Fruit fly (Drosophila melanogaster) whole organism: ENCODE measurements around the gene PGRP-SA.

Experiments
- CG8478 ChIP-seq: fragments of >200 bp; optimal IDR thresholded peaks from 2 replicates; lab custom pipeline; 2018; ENCODE audit warnings: inconsistent platforms
- Dll ChIP-seq: fragments of >200 bp; optimal IDR thresholded peaks from 2 replicates; lab custom pipeline; 2017
- EcR ChIP-seq, 2 experiments: fragments of >200 bp; optimal IDR thresholded peaks; 2 replicates each; lab custom pipeline; 2017; ENCODE audit warnings: missing biosample characterization in 2 of 2, missing genetic modification characterization in 2 of 2, missing genetic modification reagents in 2 of 2
- pan ChIP-seq: fragments of >200 bp; optimal IDR thresholded peaks from 2 replicates; lab custom pipeline; 2017
- psq ChIP-seq: fragments of >200 bp; optimal IDR thresholded peaks from 2 replicates; lab custom pipeline; 2017
- usp ChIP-seq: fragments of >200 bp; optimal IDR thresholded peaks from 2 replicates; lab custom pipeline; 2017; ENCODE audit warnings: missing biosample characterization, missing genetic modification characterization, mixed read lengths

PGRP-SA gene

DNA sequence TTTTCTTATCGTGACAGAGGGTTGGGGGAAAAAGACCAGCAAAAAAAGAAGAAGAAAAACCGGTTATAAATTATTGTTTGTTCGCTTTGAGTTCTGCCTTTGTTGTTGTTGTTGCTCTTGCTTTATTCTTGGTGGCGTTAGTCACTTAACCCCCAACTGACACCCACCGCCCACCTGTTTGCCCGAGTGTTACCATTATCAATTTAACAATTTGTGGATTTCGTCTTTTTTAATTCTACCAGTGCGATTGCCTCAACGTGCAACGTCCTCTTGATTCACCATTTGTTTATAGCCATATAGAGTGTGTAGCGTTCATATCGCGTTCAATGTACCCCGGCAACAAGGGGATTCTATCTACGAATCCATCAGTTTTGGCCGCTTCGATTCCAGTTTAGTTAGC, 40.0 kb downstream of the PGRP-SA start:
- TF ChIP-seq pan (no peak), Dll (no peak), CG8478 (lab: Kevin White, UChicago) (no peak), usp (GFP tag; lab: Kevin White, UChicago) (no peak), psq (lab: Kevin White, UChicago) (no peak), EcR (GFP tag; optimal IDR thresholded peaks at IDR 0.05; lab: Kevin White, UChicago) (no peak)

DNA sequence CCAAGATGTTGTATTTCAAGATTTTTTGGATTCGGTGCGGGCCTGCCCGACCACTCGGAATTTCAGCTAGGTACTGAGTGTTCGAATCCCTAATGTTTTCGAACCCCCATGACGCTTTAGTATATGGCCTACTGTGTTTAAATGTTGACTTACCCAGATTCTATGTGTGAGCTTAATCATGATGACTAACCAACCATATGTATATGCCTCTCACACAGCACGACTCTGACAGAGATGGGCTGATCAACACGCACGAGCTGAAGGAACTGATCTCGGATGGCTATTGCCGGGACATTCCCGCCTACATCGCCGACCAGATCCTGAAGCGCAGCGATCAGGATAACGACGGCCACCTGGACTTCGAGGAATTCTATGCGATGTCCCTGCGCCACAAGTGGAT, 42.7 kb downstream of the PGRP-SA start, which contains the start of gene CG2533:
TSS of gene CG2533 (minus strand) at position 101 of the 400 bp plus-strand sequence.
- TF ChIP-seq CG8478 (lab: Kevin White, UChicago) (no peak), psq (lab: Kevin White, UChicago) (no peak), pan (no peak), usp (GFP tag; lab: Kevin White, UChicago) (no peak), EcR (GFP tag; optimal IDR thresholded peaks at IDR 0.05; lab: Kevin White, UChicago) (no peak), Dll (no peak)

DNA sequence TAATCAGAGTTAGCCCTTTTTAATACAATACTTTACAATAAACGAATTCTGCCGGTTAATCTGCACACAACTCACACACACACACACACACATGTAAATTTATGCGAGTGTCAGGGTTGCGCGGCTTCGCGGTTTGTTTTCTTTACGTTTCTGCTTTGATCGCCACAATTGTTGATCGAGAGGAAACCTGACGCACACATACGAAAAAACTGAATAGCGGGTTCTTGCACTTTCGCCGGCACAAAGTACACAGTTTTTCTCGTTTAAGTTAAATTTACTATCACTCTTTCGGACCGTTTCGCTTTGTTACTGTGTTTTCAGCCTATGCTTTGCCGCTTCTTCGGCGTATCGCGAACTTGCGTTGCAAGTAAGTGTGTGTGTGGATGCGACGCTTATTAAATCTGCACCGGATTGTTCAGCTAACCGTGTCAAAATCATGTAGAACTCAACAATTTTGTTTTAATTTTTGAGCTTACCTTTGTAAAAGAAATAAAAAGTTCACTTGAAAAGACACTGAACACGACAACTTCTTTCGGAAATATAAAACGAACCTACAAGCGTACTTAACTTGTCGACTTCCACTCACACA, 49.7 kb downstream of the PGRP-SA start:
- no peak for TF ChIP-seq usp (GFP tag; lab: Kevin White, UChicago)
- TF ChIP-seq psq (lab: Kevin White, UChicago), result no peak
- no peak for TF ChIP-seq EcR (GFP tag; optimal IDR thresholded peaks at IDR 0.05; lab: Kevin White, UChicago)
- TF ChIP-seq CG8478 (lab: Kevin White, UChicago), result no peak
- no peak for TF ChIP-seq Dll
- TF ChIP-seq pan, result no peak

DNA sequence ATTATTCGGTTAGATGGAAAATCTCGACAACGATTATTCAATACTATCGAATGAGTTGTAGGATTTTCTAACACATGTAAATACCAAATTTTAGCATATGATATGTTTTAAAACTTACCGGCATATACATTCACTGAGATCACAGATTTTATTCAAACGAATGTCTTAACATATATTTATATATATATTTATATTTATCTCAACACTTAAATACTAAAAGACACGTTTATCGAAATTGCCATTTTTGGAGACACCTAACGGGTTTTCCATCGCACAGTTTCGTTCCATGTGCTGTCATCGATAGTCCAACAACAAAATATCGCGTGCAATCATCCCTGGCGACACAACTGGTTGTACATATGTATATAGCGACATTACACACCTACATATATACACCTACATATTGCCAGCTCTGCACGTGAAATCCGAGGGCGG, 50.2 kb downstream of the PGRP-SA start, which contains the start of the genes CG2247 and CG1703:
TSS of gene CG2247 (minus strand) at position 8 of the 435 bp plus-strand sequence.
TSS of gene CG1703 (plus strand) at position 283 of the 435 bp plus-strand sequence.
- TF ChIP-seq pan (no peak), EcR (GFP tag; optimal IDR thresholded peaks at IDR 0.05; lab: Kevin White, UChicago) (no peak), Dll (no peak)
